Fruit fly (Drosophila melanogaster) whole organism, embryonic: ENCODE data around the gene Oatp30B.

ENCODE experiments used
- Aef1 ChIP-seq: fragments of 200-800 bp; sonication (Bioruptor generic); IDR thresholded peaks from 3 replicates; pipeline ENCODE4 v1.3.6; 2022; ENCODE audit warnings: missing biosample characterization, missing genetic modification characterization
- Antp ChIP-seq: fragments of 200-800 bp; sonication (Bioruptor generic); optimal IDR thresholded peaks from 3 replicates; lab custom pipeline; 2016; ENCODE audit warnings: missing biosample characterization, missing genetic modification characterization
- BtbVII ChIP-seq: fragments of 200-800 bp; sonication (Bioruptor generic); optimal IDR thresholded peaks from 3 replicates; lab custom pipeline; 2017; ENCODE audit warnings: missing biosample characterization, mild to moderate bottlenecking, missing genetic modification characterization
- CG10462 ChIP-seq: fragments of 200-800 bp; sonication (Bioruptor generic); optimal IDR thresholded peaks from 2 replicates; lab custom pipeline; 2016; ENCODE audit warnings: missing biosample characterization, missing genetic modification characterization
- CG10959 ChIP-seq: fragments of 200-800 bp; sonication (Bioruptor generic); IDR thresholded peaks from 2 replicates; pipeline ENCODE4 v1.3.6; 2022; ENCODE audit warnings: missing biosample characterization, missing genetic modification characterization
- CG11695 ChIP-seq: fragments of 200-800 bp; sonication (Bioruptor generic); IDR thresholded peaks from 3 replicates; pipeline ENCODE4 v1.3.6; 2022; ENCODE audit warnings: missing biosample characterization, missing genetic modification characterization
- CG12391 ChIP-seq: fragments of 200-800 bp; sonication (Bioruptor generic); optimal IDR thresholded peaks from 3 replicates; lab custom pipeline; 2018; ENCODE audit warnings: missing biosample characterization, mild to moderate bottlenecking, missing genetic modification characterization, moderate library complexity
- CG13296 ChIP-seq: fragments of 200-800 bp; sonication (Bioruptor generic); optimal IDR thresholded peaks from 3 replicates; lab custom pipeline; 2018; ENCODE audit warnings: missing biosample characterization, mild to moderate bottlenecking, missing genetic modification characterization
- CG14441 ChIP-seq: fragments of 200-800 bp; sonication (Bioruptor generic); IDR thresholded peaks from 2 replicates; pipeline ENCODE4 v1.3.6; 2022; ENCODE audit warnings: missing biosample characterization, missing genetic modification characterization
- CG16779 ChIP-seq: fragments of 200-800 bp; sonication (Bioruptor generic); IDR thresholded peaks from 2 replicates; pipeline ENCODE4 v1.3.6; 2022; ENCODE audit warnings: missing biosample characterization, missing genetic modification characterization
- CG17385 ChIP-seq: fragments of 200-800 bp; sonication (Bioruptor generic); optimal IDR thresholded peaks from 3 replicates; lab custom pipeline; 2018; ENCODE audit warnings: missing biosample characterization, mild to moderate bottlenecking, missing genetic modification characterization
- CG1792 ChIP-seq: fragments of 200-800 bp; sonication (Bioruptor generic); optimal IDR thresholded peaks from 2 replicates; lab custom pipeline; 2016; ENCODE audit warnings: missing biosample characterization, missing genetic modification characterization
- CG18262 ChIP-seq: fragments of 200-800 bp; optimal IDR thresholded peaks from 3 replicates; lab custom pipeline; 2019; ENCODE audit warnings: missing biosample characterization, mild to moderate bottlenecking, missing genetic modification characterization, moderate library complexity
- CG30431 ChIP-seq: fragments of 200-800 bp; sonication (Bioruptor generic); optimal IDR thresholded peaks from 2 replicates; lab custom pipeline; 2017; ENCODE audit warnings: missing biosample characterization, missing genetic modification characterization
- CG3726 ChIP-seq: fragments of 200-800 bp; sonication (Bioruptor generic); IDR thresholded peaks from 3 replicates; pipeline ENCODE4, ENCODE4 v1.3.6; 2022; ENCODE audit warnings: missing biosample characterization, missing genetic modification characterization
- CG4854 ChIP-seq: fragments of 200-800 bp; sonication (Bioruptor generic); optimal IDR thresholded peaks from 2 replicates; lab custom pipeline; 2016; ENCODE audit warnings: missing biosample characterization, missing genetic modification characterization, inconsistent platforms
- CG5180 ChIP-seq: fragments of 200-800 bp; sonication (Bioruptor generic); optimal IDR thresholded peaks from 3 replicates; lab custom pipeline; 2017; ENCODE audit warnings: missing biosample characterization, missing genetic modification characterization, mild to moderate bottlenecking, moderate library complexity, missing genetic modification reagents
- CG6175 ChIP-seq: fragments of 200-800 bp; sonication (Bioruptor generic); IDR thresholded peaks from 3 replicates; pipeline ENCODE4 v1.3.6; 2022; ENCODE audit warnings: missing biosample characterization, missing genetic modification characterization
- CG6791 ChIP-seq: fragments of 200-800 bp; sonication (Bioruptor generic); IDR thresholded peaks from 3 replicates; pipeline ENCODE4 v1.3.6; 2022; ENCODE audit warnings: missing biosample characterization, missing genetic modification characterization; ENCODE audit not compliant: partially characterized antibody
- CG7372 ChIP-seq: fragments of 200-800 bp; sonication (Bioruptor generic); IDR thresholded peaks from 2 replicates; pipeline ENCODE4 v1.3.6; 2022; ENCODE audit warnings: missing biosample characterization, missing genetic modification characterization
- CG8359 ChIP-seq: fragments of 200-800 bp; sonication (Bioruptor generic); optimal IDR thresholded peaks from 2 replicates; lab custom pipeline; 2017; ENCODE audit warnings: missing biosample characterization, mild to moderate bottlenecking, missing genetic modification characterization, borderline replicate concordance
- Doc2 ChIP-seq: fragments of 200-800 bp; sonication (Bioruptor generic); IDR thresholded peaks from 2 replicates; pipeline ENCODE4 v1.3.6; 2022; ENCODE audit warnings: missing biosample characterization, missing genetic modification characterization
- HmgZ ChIP-seq: fragments of 200-800 bp; sonication (Bioruptor generic); optimal IDR thresholded peaks from 2 replicates; lab custom pipeline; 2018; ENCODE audit warnings: missing biosample characterization, mild to moderate bottlenecking, missing genetic modification characterization
- Lim3 ChIP-seq: fragments of 200-800 bp; sonication (Bioruptor generic); IDR thresholded peaks from 2 replicates; pipeline ENCODE4 v1.3.6; 2022; ENCODE audit warnings: missing biosample characterization, missing genetic modification characterization
- Mad ChIP-seq: fragments of 200-800 bp; sonication (Bioruptor generic); optimal IDR thresholded peaks from 2 replicates; lab custom pipeline; 2016; ENCODE audit warnings: missing biosample characterization, missing genetic modification characterization
- NC2α ChIP-seq: fragments of 200-800 bp; sonication (Bioruptor generic); optimal IDR thresholded peaks from 2 replicates; lab custom pipeline; 2016; ENCODE audit warnings: missing biosample characterization, missing genetic modification characterization
- NFAT ChIP-seq: fragments of 200-800 bp; sonication (Bioruptor generic); IDR thresholded peaks from 2 replicates; pipeline ENCODE4 v1.3.6; 2022; ENCODE audit warnings: missing biosample characterization, missing genetic modification characterization
- Nf-YB ChIP-seq: fragments of 200-800 bp; sonication (Bioruptor generic); optimal IDR thresholded peaks from 3 replicates; lab custom pipeline; 2019; ENCODE audit warnings: missing biosample characterization, mild to moderate bottlenecking, missing genetic modification characterization, moderate library complexity
- Optix ChIP-seq: fragments of 200-800 bp; sonication (Bioruptor generic); IDR thresholded peaks from 3 replicates; pipeline ENCODE4 v1.3.6; 2022; ENCODE audit warnings: missing biosample characterization, missing genetic modification characterization
- Ptx1 ChIP-seq: fragments of 200-800 bp; sonication (Bioruptor generic); IDR thresholded peaks from 2 replicates; pipeline ENCODE4 v1.3.6; 2022; ENCODE audit warnings: missing biosample characterization, missing genetic modification characterization
- Rfx ChIP-seq: fragments of 200-800 bp; sonication (Bioruptor generic); IDR thresholded peaks from 2 replicates; pipeline ENCODE4 v1.3.6; 2022; ENCODE audit warnings: missing biosample characterization, missing genetic modification characterization
- Stat92E ChIP-seq, 3 experiments: fragments of >200 bp in 2 of 3; fragments of 200-800 bp in 1 of 3; sonication (Bioruptor generic) in 1 of 3; optimal IDR thresholded peaks; 2 replicates each; lab custom pipeline; 2017 to 2019; ENCODE audit warnings: missing biosample characterization in 3 of 3, missing genetic modification characterization in 3 of 3, mild to moderate bottlenecking in 1 of 3, moderate library complexity in 1 of 3
- abd-A ChIP-seq: fragments of 200-800 bp; sonication (Bioruptor generic); optimal IDR thresholded peaks from 3 replicates; lab custom pipeline; 2019; ENCODE audit warnings: missing biosample characterization, mild to moderate bottlenecking, missing genetic modification characterization, moderate library complexity
- br ChIP-seq: fragments of >200 bp; optimal IDR thresholded peaks from 2 replicates; lab custom pipeline; 2017
- cas ChIP-seq: fragments of 200-800 bp; sonication (Bioruptor generic); IDR thresholded peaks from 2 replicates; pipeline ENCODE4 v1.3.6; 2022; ENCODE audit warnings: missing biosample characterization, missing genetic modification characterization
- chinmo ChIP-seq: fragments of 200-800 bp; sonication (Bioruptor generic); IDR thresholded peaks from 4 replicates; pipeline ENCODE4 v1.3.6; 2022; ENCODE audit warnings: missing biosample characterization, missing genetic modification characterization; ENCODE audit not compliant: partially characterized antibody
- croc ChIP-seq: fragments of 200-800 bp; sonication (Bioruptor generic); conservative IDR thresholded peaks from 3 replicates; pipeline ENCODE4 v1.3.6; 2022; ENCODE audit warnings: missing biosample characterization, missing genetic modification characterization
- crol ChIP-seq: fragments of 200-800 bp; sonication (Bioruptor generic); IDR thresholded peaks from 2 replicates; pipeline ENCODE4 v1.3.6; 2022; ENCODE audit warnings: missing biosample characterization, missing genetic modification characterization
- exex ChIP-seq: fragments of 200-800 bp; sonication (Bioruptor generic); optimal IDR thresholded peaks from 4 replicates; lab custom pipeline; 2018; ENCODE audit warnings: missing biosample characterization, mild to moderate bottlenecking, missing genetic modification characterization, moderate library complexity
- fd3F ChIP-seq: fragments of 200-800 bp; sonication (Bioruptor generic); optimal IDR thresholded peaks from 2 replicates; lab custom pipeline; 2018; ENCODE audit warnings: missing biosample characterization, mild to moderate bottlenecking, missing genetic modification characterization, moderate library complexity
- grau ChIP-seq: fragments of 200-800 bp; optimal IDR thresholded peaks from 3 replicates; lab custom pipeline; 2019; ENCODE audit warnings: missing biosample characterization, mild to moderate bottlenecking, missing genetic modification characterization, moderate library complexity
- gsb ChIP-seq: fragments of 200-800 bp; sonication (Bioruptor generic); IDR thresholded peaks from 2 replicates; pipeline ENCODE4 v1.3.6; 2022; ENCODE audit warnings: missing biosample characterization, missing genetic modification characterization
- gsb-n ChIP-seq: fragments of 200-800 bp; sonication (Bioruptor generic); optimal IDR thresholded peaks from 3 replicates; lab custom pipeline; 2018; ENCODE audit warnings: missing biosample characterization, mild to moderate bottlenecking, missing genetic modification characterization
- hth ChIP-seq: fragments of >200 bp; optimal IDR thresholded peaks from 2 replicates; lab custom pipeline; 2017; ENCODE audit warnings: inconsistent platforms
- jumu ChIP-seq: fragments of 200-800 bp; sonication (Bioruptor generic); optimal IDR thresholded peaks from 3 replicates; lab custom pipeline; 2016; ENCODE audit warnings: missing biosample characterization, missing genetic modification characterization
- nerfin-2 ChIP-seq: fragments of 200-800 bp; sonication (Bioruptor generic); IDR thresholded peaks from 2 replicates; pipeline ENCODE4 v1.3.6; 2022; ENCODE audit warnings: missing biosample characterization, missing genetic modification characterization; ENCODE audit not compliant: partially characterized antibody
- oc ChIP-seq: fragments of 200-800 bp; sonication (Bioruptor generic); optimal IDR thresholded peaks from 2 replicates; lab custom pipeline; 2018; ENCODE audit warnings: missing biosample characterization, mild to moderate bottlenecking, missing genetic modification characterization, moderate library complexity
- sima ChIP-seq: fragments of 200-800 bp; sonication (Bioruptor generic); optimal IDR thresholded peaks from 2 replicates; lab custom pipeline; 2016; ENCODE audit warnings: missing biosample characterization, missing genetic modification characterization
- slou ChIP-seq: fragments of 200-800 bp; sonication (Bioruptor generic); optimal IDR thresholded peaks from 3 replicates; lab custom pipeline; 2016; ENCODE audit warnings: missing biosample characterization, missing genetic modification characterization
- sqz ChIP-seq: fragments of 200-800 bp; sonication (Bioruptor generic); optimal IDR thresholded peaks from 3 replicates; lab custom pipeline; 2018; ENCODE audit warnings: missing biosample characterization, mild to moderate bottlenecking, missing genetic modification characterization
- vvl ChIP-seq: fragments of 200-800 bp; sonication (Bioruptor generic); IDR thresholded peaks from 2 replicates; pipeline ENCODE4 v1.3.6; 2022; ENCODE audit warnings: missing biosample characterization, missing genetic modification characterization

Gene Oatp30B

DNA sequence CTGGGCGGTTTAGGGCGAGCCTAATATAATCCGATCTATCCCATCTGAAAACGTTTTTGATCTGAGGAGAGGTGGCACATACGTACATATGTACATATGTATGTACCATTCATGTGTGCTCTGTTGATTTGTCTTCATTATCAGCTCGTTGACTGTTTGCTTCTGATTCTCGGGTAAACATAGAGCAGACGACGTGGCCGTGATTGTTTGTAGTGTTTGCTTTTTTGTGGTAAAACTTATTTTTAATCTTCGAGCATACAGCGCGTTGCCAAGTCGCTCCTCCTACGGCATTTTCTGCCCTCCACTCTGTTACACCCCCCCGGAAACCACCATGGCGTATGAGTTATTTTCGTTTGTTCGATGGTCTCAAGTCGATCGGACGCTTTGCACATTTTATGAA is 4.7 kb downstream of the Oatp30B start (continued):
- TF ChIP-seq CG7372 (GFP tag; lab: Robert Waterston, UW) (peak; percentile 79), sqz (GFP tag; lab: Kevin White, UChicago) (peak; percentile 83), CG17385 (GFP tag; lab: Kevin White, UChicago) (peak; percentile 83), Lim3 (GFP tag; lab: Robert Waterston, UW) (no peak; the same call in 1 of the 2 replicates), BtbVII (GFP tag; lab: Kevin White, UChicago) (peak; percentile 95), Doc2 (GFP tag; lab: Robert Waterston, UW) (no peak), NC2α (peak; percentile 87), exex (tag; lab: Kevin White, UChicago) (peak; percentile 78), CG18262 (tag; lab: Kevin White, UChicago) (peak; percentile 77), hth (no peak), Antp (GFP tag; lab: Kevin White, UChicago) (peak; percentile 74), CG8359 (GFP tag; lab: Kevin White, UChicago) (peak; percentile 77), CG14441 (GFP tag; lab: Robert Waterston, UW) (peak; percentile 71), CG16779 (GFP tag; lab: Robert Waterston, UW) (peak; percentile 66), Aef1 (GFP tag; lab: Robert Waterston, UW) (no peak), cas (GFP tag; lab: Robert Waterston, UW) (no peak), slou (peak; percentile 46), CG10462 (GFP tag; lab: Kevin White, UChicago) (peak; percentile 73), nerfin-2 (GFP tag; lab: Robert Waterston, UW) (no peak), CG13296 (GFP tag; lab: Kevin White, UChicago) (peak; percentile 96), jumu (GFP tag; lab: Kevin White, UChicago) (peak; percentile 47), Stat92E (GFP tag; optimal IDR thresholded peaks at IDR 0.05; lab: Kevin White, UChicago) (peak in 1 of 3 experiments; percentile 49), CG6175 (GFP tag; lab: Robert Waterston, UW) (peak; percentile 60; the same call in 1 of the 3 replicates), CG4854 (GFP tag; lab: Kevin White, UChicago) (peak; percentile 90), CG30431 (GFP tag; lab: Kevin White, UChicago) (peak; percentile 58), CG5180 (peak; percentile 83), gsb (GFP tag; lab: Robert Waterston, UW) (peak; percentile 85), HmgZ (tag; lab: Kevin White, UChicago) (peak; percentile 95), Rfx (GFP tag; lab: Robert Waterston, UW) (peak; percentile 89), oc (tag; lab: Kevin White, UChicago) (peak; percentile 90), grau (peak; percentile 69), chinmo (GFP tag; lab: Robert Waterston, UW) (peak; percentile 89; the same call in 3 of the 4 replicates), CG11695 (GFP tag; lab: Robert Waterston, UW) (peak; percentile 85), CG12391 (tag; lab: Kevin White, UChicago) (peak; percentile 67), CG1792 (peak; percentile 93), gsb-n (tag; lab: Kevin White, UChicago) (peak; percentile 90), vvl (GFP tag; lab: Robert Waterston, UW) (peak; percentile 84), Ptx1 (GFP tag; lab: Robert Waterston, UW) (peak; percentile 51; the same call in 1 of the 2 replicates), fd3F (peak; percentile 85), Mad (GFP tag; lab: Kevin White, UChicago) (peak; percentile 75), CG6791 (GFP tag; lab: Robert Waterston, UW) (no peak), abd-A (peak; percentile 64), CG3726 (GFP tag; lab: Robert Waterston, UW) (no peak; the same call in 2 of the 3 replicates), Nf-YB (GFP tag; lab: Kevin White, UChicago) (peak; percentile 73), Optix (GFP tag; lab: Robert Waterston, UW) (peak; percentile 61; the same call in 2 of the 3 replicates), croc (GFP tag; lab: Robert Waterston, UW) (peak; percentile 34; the same call in 1 of the 3 replicates), sima (GFP tag; lab: Kevin White, UChicago) (peak; percentile 54), br (lab: Kevin White, UChicago) (no peak), NFAT (GFP tag; lab: Robert Waterston, UW) (peak; percentile 49; the same call in 1 of the 2 replicates), CG10959 (GFP tag; lab: Robert Waterston, UW) (0 out of 2 replicates have a peak, but pooled peaks have one; percentile 42), crol (GFP tag; lab: Robert Waterston, UW) (peak; percentile 85)
